Worm (Caenorhabditis elegans): ENCODE measurements around the gene F56D2.8.
A peak's percentile ranks its signal among the peaks of the same experiment; 100 is the strongest.

Gene F56D2.8

DNA sequence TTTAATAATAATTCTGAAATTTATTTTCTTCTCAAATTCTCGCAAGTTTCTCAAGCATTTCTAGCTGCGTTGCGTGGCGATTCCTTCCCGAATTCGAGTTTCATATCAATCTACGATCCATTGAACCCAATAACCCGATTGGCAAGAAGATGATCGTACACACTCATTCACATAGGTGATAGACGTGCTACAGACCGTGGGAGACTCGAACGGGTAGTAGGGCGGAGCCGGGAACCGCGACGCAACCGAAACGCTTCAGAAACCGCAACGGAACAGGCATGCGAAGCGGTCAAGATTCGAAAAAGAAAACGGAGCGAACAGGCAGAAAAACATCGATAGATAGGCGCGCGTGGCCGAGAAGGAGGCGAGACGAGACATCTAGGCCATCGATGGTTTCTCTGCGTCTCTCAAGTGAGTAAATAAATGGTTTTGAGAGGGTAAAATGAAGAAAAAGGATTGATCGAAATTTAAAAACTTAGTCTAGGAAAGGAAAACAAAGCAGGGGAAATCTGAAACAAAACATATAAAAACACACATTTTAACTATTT is 20.8 kb upstream of the F56D2.8 start, which contains the start of gene madf-11 (continued):
- peak; percentile 50 for TF ChIP-seq F13H6.1 (tag; optimal IDR thresholded peaks at IDR 0.05)
- TF ChIP-seq ztf-4 (tag; optimal IDR thresholded peaks at IDR 0.05), result no peak
- TF ChIP-seq aly-2 (tag; optimal IDR thresholded peaks at IDR 0.05), result no peak
- peak; percentile 27 to 66 for TF ChIP-seq mdl-1 (tag; optimal IDR thresholded peaks at IDR 0.05)
- peak; percentile 77 for TF ChIP-seq C34F6.9 (tag; optimal IDR thresholded peaks at IDR 0.05)
- peak; percentile 70 for TF ChIP-seq lin-13 (GFP tag; optimal IDR thresholded peaks at IDR 0.05)
- TF ChIP-seq mbf-1 (tag; optimal IDR thresholded peaks at IDR 0.05), result no peak
- TF ChIP-seq ama-1 (optimal IDR thresholded peaks at IDR 0.05), result no peak
- TF ChIP-seq gmeb-1 (tag; optimal IDR thresholded peaks at IDR 0.05), result peak; percentile 65
- TF ChIP-seq elt-1 (tag; optimal IDR thresholded peaks at IDR 0.05), result no peak
- no peak for TF ChIP-seq ceh-16 (tag; optimal IDR thresholded peaks at IDR 0.05)

DNA sequence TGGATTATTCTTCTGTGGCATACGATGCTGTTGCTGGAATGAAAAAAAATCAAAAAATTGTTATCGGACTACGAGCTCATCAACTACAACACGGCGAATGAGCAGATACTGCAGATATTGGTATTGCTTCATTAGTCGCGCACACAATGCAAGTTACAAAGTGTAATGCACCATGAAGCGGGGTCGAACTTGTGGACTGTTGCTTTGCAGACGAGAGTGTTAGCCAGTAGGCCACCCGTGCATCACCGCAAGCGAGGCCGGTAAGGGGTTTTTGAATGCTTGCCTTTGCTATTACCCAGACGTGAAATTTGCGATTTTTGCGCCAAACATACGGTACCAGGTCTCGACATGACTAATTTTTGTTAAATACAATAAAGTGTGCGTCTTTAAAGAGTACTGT is 19.3 kb upstream of the F56D2.8 start:
- TF ChIP-seq ama-1 (optimal IDR thresholded peaks at IDR 0.05), result no peak
- TF ChIP-seq zag-1 (tag; optimal IDR thresholded peaks at IDR 0.05), result no peak
- peak; percentile 73 for TF ChIP-seq sma-9 (GFP tag; optimal IDR thresholded peaks at IDR 0.05)
- no peak for TF ChIP-seq sma-9 (tag; optimal IDR thresholded peaks at IDR 0.05)
- no peak for TF ChIP-seq lin-11 (tag; optimal IDR thresholded peaks at IDR 0.05)
- TF ChIP-seq nhr-12 (tag; optimal IDR thresholded peaks at IDR 0.05), result no peak
- no peak for TF ChIP-seq nhr-77 (tag; optimal IDR thresholded peaks at IDR 0.05)
- peak; percentile 64 for TF ChIP-seq fos-1 (tag; optimal IDR thresholded peaks at IDR 0.05)
- no peak for TF ChIP-seq blmp-1 (tag; optimal IDR thresholded peaks at IDR 0.05; ENCODE audit: insufficient read depth)
- no peak for TF ChIP-seq dmd-4 (tag; optimal IDR thresholded peaks at IDR 0.05)
- no peak for TF ChIP-seq nhr-23 (tag; optimal IDR thresholded peaks at IDR 0.05)
- no peak for TF ChIP-seq ztf-1 (GFP tag; conservative IDR thresholded peaks at IDR 0.05)
- no peak for TF ChIP-seq mbf-1 (tag; optimal IDR thresholded peaks at IDR 0.05)
- TF ChIP-seq lin-39 (tag; optimal IDR thresholded peaks at IDR 0.05), result no peak
- peak; percentile 65 for TF ChIP-seq F13H6.1 (tag; optimal IDR thresholded peaks at IDR 0.05)
- TF ChIP-seq lsy-2 (tag; optimal IDR thresholded peaks at IDR 0.05), result peak; percentile 13 to 72
- TF ChIP-seq sma-3 (GFP tag; optimal IDR thresholded peaks at IDR 0.05), result peak; percentile 76
- peak; percentile 62 for TF ChIP-seq gmeb-1 (tag; optimal IDR thresholded peaks at IDR 0.05)
- peak; percentile 70 for TF ChIP-seq nhr-21 (tag; optimal IDR thresholded peaks at IDR 0.05)
- TF ChIP-seq Y55F3AM.14 (GFP tag; optimal IDR thresholded peaks at IDR 0.05), result no peak
- TF ChIP-seq skn-1 (tag; optimal IDR thresholded peaks at IDR 0.05), result no peak
- TF ChIP-seq nhr-25 (tag; optimal IDR thresholded peaks at IDR 0.05), result peak; percentile 63
- TF ChIP-seq C34F6.9 (tag; optimal IDR thresholded peaks at IDR 0.05), result peak; percentile 63
- TF ChIP-seq ZK546.5 (tag; optimal IDR thresholded peaks at IDR 0.05), result no peak
- no peak for TF ChIP-seq ceh-82 (tag; optimal IDR thresholded peaks at IDR 0.05)
- peak; percentile 74 for TF ChIP-seq lin-13 (GFP tag; optimal IDR thresholded peaks at IDR 0.05)
- TF ChIP-seq mdl-1 (tag; optimal IDR thresholded peaks at IDR 0.05), result no peak
- no peak for TF ChIP-seq alr-1 (tag; optimal IDR thresholded peaks at IDR 0.05)
- TF ChIP-seq aly-2 (tag; optimal IDR thresholded peaks at IDR 0.05), result no peak
- no peak for TF ChIP-seq unc-39 (tag; optimal IDR thresholded peaks at IDR 0.05)
- peak; percentile 20 for TF ChIP-seq unc-55 (GFP tag; optimal IDR thresholded peaks at IDR 0.05)
- no peak for TF ChIP-seq R02D3.7 (tag; optimal IDR thresholded peaks at IDR 0.05)
- TF ChIP-seq nhr-237 (tag; optimal IDR thresholded peaks at IDR 0.05), result no peak
- TF ChIP-seq crh-2 (tag; optimal IDR thresholded peaks at IDR 0.05), result peak; percentile 59
- no peak for TF ChIP-seq elt-1 (tag; optimal IDR thresholded peaks at IDR 0.05)
- TF ChIP-seq elt-3 (tag; optimal IDR thresholded peaks at IDR 0.05), result no peak
- peak; percentile 87 for TF ChIP-seq nhr-129 (tag; optimal IDR thresholded peaks at IDR 0.05)
- TF ChIP-seq peb-1 (tag; optimal IDR thresholded peaks at IDR 0.05), result no peak
- peak; percentile 22 for TF ChIP-seq sem-4 (tag; optimal IDR thresholded peaks at IDR 0.05)
- TF ChIP-seq ztf-11 (tag; optimal IDR thresholded peaks at IDR 0.05), result no peak
- peak; percentile 58 for TF ChIP-seq egl-27 (tag; optimal IDR thresholded peaks at IDR 0.05)
- TF ChIP-seq nhr-6 (tag; optimal IDR thresholded peaks at IDR 0.05), result no peak
- peak; percentile 51 for TF ChIP-seq ztf-4 (tag; optimal IDR thresholded peaks at IDR 0.05)
- TF ChIP-seq nhr-10 (tag; optimal IDR thresholded peaks at IDR 0.05), result no peak
- no peak for TF ChIP-seq unc-62 (GFP tag; optimal IDR thresholded peaks at IDR 0.05)
- peak; percentile 25 for TF ChIP-seq ceh-16 (tag; optimal IDR thresholded peaks at IDR 0.05)
- TF ChIP-seq nhr-11 (tag; optimal IDR thresholded peaks at IDR 0.05), result no peak
- TF ChIP-seq mab-5 (tag; optimal IDR thresholded peaks at IDR 0.05), result no peak
- no peak for TF ChIP-seq snpc-4 (tag; optimal IDR thresholded peaks at IDR 0.05)
